Fruit fly (Drosophila melanogaster): Measurements from ENCODE around the gene odd.

- TF ChIP-seq ss (GFP tag; optimal IDR thresholded peaks at IDR 0.05) (no peak), fd59A (GFP tag; optimal IDR thresholded peaks at IDR 0.05) (no peak), Met (GFP tag; optimal IDR thresholded peaks at IDR 0.05) (no peak)
These were observed 4.0 kb downstream of the odd start for dm6 chr2L:3602589-3602988.
